Worm (Caenorhabditis elegans) whole organism, early embryonic: Measurements from ENCODE around the gene C28D4.10.
"Not testable (repeated sequence)": the region's sequence is repeated elsewhere in the genome, so short reads cannot be mapped to it uniquely, and the experiment has no call there.

Source experiments
- B0310.2 ChIP-seq: sonication (generic microtip); optimal IDR thresholded peaks from 2 replicates; lab custom pipeline; 2016; ENCODE audit warnings: mild to moderate bottlenecking, missing genetic modification characterization, missing compliant biosample characterization
- F13C5.2 ChIP-seq: sonication (generic microtip); optimal IDR thresholded peaks from 2 replicates; lab custom pipeline; 2017; ENCODE audit warnings: mild to moderate bottlenecking, missing genetic modification characterization, inconsistent platforms, missing compliant biosample characterization
- aly-1 ChIP-seq: sonication (generic microtip); optimal IDR thresholded peaks from 2 replicates; lab custom pipeline; 2016; ENCODE audit warnings: missing genetic modification characterization, missing compliant biosample characterization
- ama-1 ChIP-seq: fragments of 150-350 bp; optimal IDR thresholded peaks from 2 replicates; lab custom pipeline; 2014
- ceh-13 ChIP-seq: fragments of 200-800 bp; sonication (Bioruptor generic); optimal IDR thresholded peaks from 2 replicates; lab custom pipeline; 2018; ENCODE audit warnings: mild to moderate bottlenecking, missing genetic modification characterization, missing compliant biosample characterization
- ceh-36 ChIP-seq: sonication (generic microtip); optimal IDR thresholded peaks from 2 replicates; lab custom pipeline; 2016; ENCODE audit warnings: missing genetic modification characterization, inconsistent platforms, missing compliant biosample characterization
- ets-7 ChIP-seq: sonication (generic microtip); optimal IDR thresholded peaks from 2 replicates; lab custom pipeline; 2016; ENCODE audit warnings: missing genotype, missing genetic modification characterization, missing compliant biosample characterization
- flt-1 ChIP-seq: fragments of 200-800 bp; sonication (Bioruptor generic); IDR thresholded peaks from 2 replicates; pipeline ENCODE4 v1.3.6; 2022; ENCODE audit warnings: missing genetic modification characterization, missing compliant biosample characterization
- hmbx-1 ChIP-seq: sonication (generic microtip); optimal IDR thresholded peaks from 2 replicates; lab custom pipeline; 2016; ENCODE audit warnings: mild to moderate bottlenecking, missing genetic modification characterization, missing compliant biosample characterization
- hmg-4 ChIP-seq: fragments of 200-800 bp; sonication (Bioruptor generic); optimal IDR thresholded peaks from 2 replicates; lab custom pipeline; 2018; ENCODE audit warnings: mild to moderate bottlenecking, missing genetic modification characterization, missing compliant biosample characterization
- hnd-1 ChIP-seq: sonication (generic microtip); optimal IDR thresholded peaks from 2 replicates; lab custom pipeline; 2016; ENCODE audit warnings: missing genetic modification characterization, missing compliant biosample characterization
- pes-1 ChIP-seq: fragments of 200-800 bp; sonication (Bioruptor generic); IDR thresholded peaks from 2 replicates; pipeline ENCODE4 v1.3.6; 2022; ENCODE audit warnings: missing genetic modification reagents, missing genetic modification characterization, missing compliant biosample characterization
- scrt-1 ChIP-seq: fragments of 200-800 bp; sonication (Bioruptor generic); IDR thresholded peaks from 2 replicates; pipeline ENCODE4 v1.3.6; 2022; ENCODE audit warnings: missing genetic modification characterization, missing compliant biosample characterization
- sea-1 ChIP-seq: fragments of 200-800 bp; sonication (Bioruptor generic); conservative IDR thresholded peaks from 2 replicates; pipeline ENCODE4 v1.3.6; 2022; ENCODE audit warnings: missing genetic modification characterization, missing compliant biosample characterization
- tbx-11 ChIP-seq: fragments of 200-800 bp; sonication (Bioruptor generic); IDR thresholded peaks from 2 replicates; pipeline ENCODE4 v1.3.6; 2022; ENCODE audit warnings: missing genetic modification characterization, missing compliant biosample characterization
- tbx-37 ChIP-seq: fragments of 200-800 bp; sonication (Bioruptor generic); conservative IDR thresholded peaks from 2 replicates; pipeline ENCODE4 v1.3.6; 2022; ENCODE audit warnings: missing genetic modification reagents, missing genetic modification characterization, missing compliant biosample characterization
- tra-4 ChIP-seq: sonication (generic microtip); optimal IDR thresholded peaks from 2 replicates; lab custom pipeline; 2017; ENCODE audit warnings: missing genetic modification characterization, missing compliant biosample characterization

The C28D4.10 gene

ce11 chrIV:9756647-9757424 is 18.5 kb downstream of the C28D4.10 start:
- TF ChIP-seq tbx-37 (GFP tag; lab: Robert Waterston, UW): no peak
- no peak for TF ChIP-seq hmbx-1 (tag; lab: Kevin White, UChicago)
- no peak for TF ChIP-seq aly-1 (tag; lab: Kevin White, UChicago)
- no peak for TF ChIP-seq ets-7 (tag; lab: Kevin White, UChicago)
- TF ChIP-seq scrt-1 (GFP tag; lab: Robert Waterston, UW): no peak
- no peak for TF ChIP-seq ceh-36 (tag; lab: Kevin White, UChicago)
- no peak for TF ChIP-seq hnd-1 (tag; lab: Kevin White, UChicago)
- no peak for TF ChIP-seq sea-1 (GFP tag; lab: Robert Waterston, UW)
- TF ChIP-seq F13C5.2 (tag; lab: Kevin White, UChicago): no peak
- no peak for TF ChIP-seq hmg-4
- no peak for TF ChIP-seq pes-1 (GFP tag; lab: Robert Waterston, UW)
- TF ChIP-seq flt-1: no peak
- TF ChIP-seq ama-1 (lab: Kevin White, UChicago): no peak
- no peak for TF ChIP-seq tbx-11 (GFP tag; lab: Robert Waterston, UW)
- TF ChIP-seq B0310.2 (tag; lab: Kevin White, UChicago): no peak
- TF ChIP-seq tra-4 (tag; lab: Kevin White, UChicago): no peak

- TF ChIP-seq ama-1 (lab: Kevin White, UChicago) (no peak), tbx-37 (GFP tag; lab: Robert Waterston, UW) (no peak)
Measured at ce11 chrIV:9757425-9757740, 19.1 kb downstream of the C28D4.10 start, which contains the start of gene nhr-97. TSS of gene nhr-97 (plus strand) at chrIV:9757641.

- no peak for TF ChIP-seq B0310.2 (tag; lab: Kevin White, UChicago)
- no peak for TF ChIP-seq hmbx-1 (tag; lab: Kevin White, UChicago)
- no peak for TF ChIP-seq ets-7 (tag; lab: Kevin White, UChicago)
- TF ChIP-seq sea-1 (GFP tag; lab: Robert Waterston, UW): no peak
- TF ChIP-seq ceh-36 (tag; lab: Kevin White, UChicago): no peak
- no peak for TF ChIP-seq scrt-1 (GFP tag; lab: Robert Waterston, UW)
- TF ChIP-seq tbx-11 (GFP tag; lab: Robert Waterston, UW): no peak
- no peak for TF ChIP-seq ama-1 (lab: Kevin White, UChicago)
- no peak for TF ChIP-seq flt-1
- TF ChIP-seq tra-4 (tag; lab: Kevin White, UChicago): no peak
- TF ChIP-seq hnd-1 (tag; lab: Kevin White, UChicago): no peak
- no peak for TF ChIP-seq tbx-37 (GFP tag; lab: Robert Waterston, UW)
- no peak for TF ChIP-seq hmg-4
- no peak for TF ChIP-seq pes-1 (GFP tag; lab: Robert Waterston, UW)
- no peak for TF ChIP-seq F13C5.2 (tag; lab: Kevin White, UChicago)
- no peak for TF ChIP-seq aly-1 (tag; lab: Kevin White, UChicago)
- TF ChIP-seq ceh-13: no peak
Measured at ce11 chrIV:9761751-9762150, 23.5 kb downstream of the C28D4.10 start.

ce11 chrIV:9762667-9763173 is 24.4 kb downstream of the C28D4.10 start:
- TF ChIP-seq ama-1 (lab: Kevin White, UChicago) (no peak), F13C5.2 (tag; lab: Kevin White, UChicago) (no peak), B0310.2 (tag; lab: Kevin White, UChicago) (no peak), pes-1 (GFP tag; lab: Robert Waterston, UW) (no peak), scrt-1 (GFP tag; lab: Robert Waterston, UW) (no peak), ceh-13 (no peak), tbx-11 (GFP tag; lab: Robert Waterston, UW) (no peak), hnd-1 (tag; lab: Kevin White, UChicago) (no peak), sea-1 (GFP tag; lab: Robert Waterston, UW) (no peak), ets-7 (tag; lab: Kevin White, UChicago) (no peak), hmg-4 (no peak), aly-1 (tag; lab: Kevin White, UChicago) (no peak), hmbx-1 (tag; lab: Kevin White, UChicago) (no peak), ceh-36 (tag; lab: Kevin White, UChicago) (no peak), tra-4 (tag; lab: Kevin White, UChicago) (no peak), flt-1 (no peak), tbx-37 (GFP tag; lab: Robert Waterston, UW) (no peak)

- no peak for TF ChIP-seq ceh-13
- TF ChIP-seq hmbx-1 (tag; lab: Kevin White, UChicago): no peak
Measured at ce11 chrIV:9766250-9766649, 28.0 kb downstream of the C28D4.10 start, which contains the start of gene ssp-36. TSS of gene ssp-36 (minus strand) at chrIV:9766350.

ce11 chrIV:9767054-9767453 is 28.8 kb downstream of the C28D4.10 start, which contains the start of gene msp-79:
TSS of gene msp-79 (minus strand) at chrIV:9767154.
- TF ChIP-seq hnd-1 (tag; lab: Kevin White, UChicago); hmg-4; tra-4 (tag; lab: Kevin White, UChicago): not testable (repeated sequence)

ce11 chrIV:9769746-9770145 is 31.5 kb downstream of the C28D4.10 start, which contains the start of gene msp-78:
TSS of gene msp-78 (plus strand) at chrIV:9770046.
- not testable (repeated sequence) for TF ChIP-seq hmbx-1 (tag; lab: Kevin White, UChicago); aly-1 (tag; lab: Kevin White, UChicago); ama-1 (lab: Kevin White, UChicago)
